Worm (Caenorhabditis elegans) whole organism, mixed stage, embryonic: ENCODE data around the gene T25F10.4.

ENCODE experiments used
- M03D4.4 ChIP-seq: sonication (generic microtip); optimal IDR thresholded peaks from 2 replicates; lab custom pipeline; 2017; ENCODE audit warnings: mild to moderate bottlenecking, missing genetic modification characterization, missing compliant biosample characterization
- bed-3 ChIP-seq: fragments of 200-800 bp; sonication (Bioruptor generic); optimal IDR thresholded peaks from 3 replicates; lab custom pipeline; 2018; ENCODE audit warnings: mild to moderate bottlenecking, missing genetic modification characterization, moderate library complexity, missing compliant biosample characterization
- blmp-1 ChIP-seq: fragments of 150-350 bp; optimal IDR thresholded peaks from 2 replicates; lab custom pipeline; 2014; ENCODE audit warnings: missing biosample characterization, missing genetic modification characterization
- ceh-39 ChIP-seq: fragments of 150-350 bp; optimal IDR thresholded peaks from 2 replicates; lab custom pipeline; 2014; ENCODE audit warnings: missing biosample characterization, missing genetic modification characterization
- ceh-43 ChIP-seq: fragments of 200-800 bp; sonication (Bioruptor generic); optimal IDR thresholded peaks from 2 replicates; lab custom pipeline; 2018; ENCODE audit warnings: mild to moderate bottlenecking, missing genetic modification characterization, moderate library complexity, missing compliant biosample characterization
- ceh-83 ChIP-seq: fragments of 200-800 bp; sonication (Bioruptor generic); optimal IDR thresholded peaks from 2 replicates; lab custom pipeline; 2018; ENCODE audit warnings: mild to moderate bottlenecking, missing genetic modification characterization, missing compliant biosample characterization
- ces-1 ChIP-seq: fragments of 150-350 bp; optimal IDR thresholded peaks from 2 replicates; lab custom pipeline; 2014; ENCODE audit warnings: missing biosample characterization, missing genetic modification reagents, missing genetic modification characterization
- cnd-1 ChIP-seq: fragments of 200-800 bp; sonication (Bioruptor generic); optimal IDR thresholded peaks from 2 replicates; lab custom pipeline; 2018; ENCODE audit warnings: mild to moderate bottlenecking, missing genetic modification characterization, missing compliant biosample characterization
- drap-1 ChIP-seq: fragments of 200-800 bp; sonication (Bioruptor generic); optimal IDR thresholded peaks from 3 replicates; lab custom pipeline; 2018; ENCODE audit warnings: mild to moderate bottlenecking, missing genetic modification characterization, missing compliant biosample characterization
- elt-1 ChIP-seq: sonication (generic microtip); optimal IDR thresholded peaks from 2 replicates; lab custom pipeline; 2017; ENCODE audit warnings: missing genetic modification characterization, mild to moderate bottlenecking, missing compliant biosample characterization, antibody characterized with exemption, moderate library complexity, borderline replicate concordance; ENCODE audit not compliant: insufficient read depth
- elt-3 ChIP-seq: fragments of 150-350 bp; optimal IDR thresholded peaks from 2 replicates; lab custom pipeline; 2014; ENCODE audit warnings: missing biosample characterization, missing genetic modification characterization
- ham-2 ChIP-seq: fragments of 200-800 bp; sonication (Bioruptor generic); optimal IDR thresholded peaks from 2 replicates; lab custom pipeline; 2018; ENCODE audit warnings: mild to moderate bottlenecking, missing genetic modification characterization, missing compliant biosample characterization
- hlh-1 ChIP-seq: fragments of 150-350 bp; optimal IDR thresholded peaks from 2 replicates; lab custom pipeline; 2014; ENCODE audit warnings: missing biosample characterization, missing genetic modification reagents, missing genetic modification characterization
- lin-13 ChIP-seq: fragments of 150-350 bp; optimal IDR thresholded peaks from 2 replicates; lab custom pipeline; 2014; ENCODE audit warnings: missing biosample characterization, missing genetic modification characterization
- lin-32 ChIP-seq: fragments of 200-800 bp; sonication (Bioruptor generic); optimal IDR thresholded peaks from 2 replicates; lab custom pipeline; 2018; ENCODE audit warnings: mild to moderate bottlenecking, missing genetic modification characterization, missing compliant biosample characterization
- lsy-2 ChIP-seq: fragments of 150-350 bp; optimal IDR thresholded peaks from 2 replicates; lab custom pipeline; 2014; ENCODE audit warnings: missing biosample characterization, missing genetic modification characterization
- mab-5 ChIP-seq: fragments of 150-350 bp; optimal IDR thresholded peaks from 2 replicates; lab custom pipeline; 2014; ENCODE audit warnings: missing biosample characterization, missing genetic modification characterization
- mls-2 ChIP-seq: sonication (generic microtip); optimal IDR thresholded peaks from 2 replicates; lab custom pipeline; 2016; ENCODE audit warnings: mild to moderate bottlenecking, missing genetic modification characterization, moderate library complexity, missing compliant biosample characterization
- nhr-12 ChIP-seq: fragments of 150-350 bp; optimal IDR thresholded peaks from 2 replicates; lab custom pipeline; 2014; ENCODE audit warnings: missing biosample characterization, missing genetic modification characterization
- nhr-2 ChIP-seq: fragments of 150-350 bp; optimal IDR thresholded peaks from 2 replicates; lab custom pipeline; 2014; ENCODE audit warnings: missing biosample characterization, missing genetic modification characterization
- nhr-237 ChIP-seq: fragments of 150-350 bp; optimal IDR thresholded peaks from 2 replicates; lab custom pipeline; 2014; ENCODE audit warnings: missing biosample characterization, missing genetic modification characterization
- nhr-28 ChIP-seq: fragments of 150-350 bp; optimal IDR thresholded peaks from 2 replicates; lab custom pipeline; 2014; ENCODE audit warnings: missing biosample characterization, missing genetic modification characterization
- nhr-76 ChIP-seq: sonication (generic microtip); optimal IDR thresholded peaks from 2 replicates; lab custom pipeline; 2017; ENCODE audit warnings: missing biosample characterization, missing genetic modification characterization
- pha-4 ChIP-seq: fragments of 150-350 bp; optimal IDR thresholded peaks from 2 replicates; lab custom pipeline; 2018; ENCODE audit warnings: missing biosample characterization, missing genetic modification reagents, missing genetic modification characterization
- sem-2 ChIP-seq: fragments of 200-800 bp; sonication (Bioruptor generic); optimal IDR thresholded peaks from 2 replicates; lab custom pipeline; 2018; ENCODE audit warnings: mild to moderate bottlenecking, missing genetic modification characterization, missing compliant biosample characterization
- snpc-4 ChIP-seq: fragments of 150-350 bp; optimal IDR thresholded peaks from 2 replicates; lab custom pipeline; 2014; ENCODE audit warnings: missing biosample characterization, missing genetic modification characterization
- sptf-1 ChIP-seq: sonication (generic microtip); optimal IDR thresholded peaks from 2 replicates; lab custom pipeline; 2017; ENCODE audit warnings: mild to moderate bottlenecking, missing genetic modification characterization, moderate library complexity, missing compliant biosample characterization
- tbx-8 ChIP-seq: fragments of 200-800 bp; sonication (Bioruptor generic); optimal IDR thresholded peaks from 2 replicates; lab custom pipeline; 2018; ENCODE audit warnings: mild to moderate bottlenecking, missing genetic modification characterization, moderate library complexity, missing compliant biosample characterization
- unc-120 ChIP-seq: sonication (generic microtip); optimal IDR thresholded peaks from 2 replicates; lab custom pipeline; 2017; ENCODE audit warnings: missing genetic modification characterization, missing compliant biosample characterization; ENCODE audit not compliant: poor library complexity, severe bottlenecking
- unc-39 ChIP-seq: fragments of 150-350 bp; optimal IDR thresholded peaks from 2 replicates; lab custom pipeline; 2014; ENCODE audit warnings: missing biosample characterization, missing genetic modification characterization
- unc-62 ChIP-seq: fragments of 150-350 bp; optimal IDR thresholded peaks from 2 replicates; lab custom pipeline; 2014; ENCODE audit warnings: missing biosample characterization, missing genetic modification reagents, missing genetic modification characterization
- ztf-11 ChIP-seq: fragments of 150-350 bp; optimal IDR thresholded peaks from 2 replicates; lab custom pipeline; 2014; ENCODE audit warnings: missing biosample characterization, missing genetic modification characterization

The T25F10.4 gene

DNA sequence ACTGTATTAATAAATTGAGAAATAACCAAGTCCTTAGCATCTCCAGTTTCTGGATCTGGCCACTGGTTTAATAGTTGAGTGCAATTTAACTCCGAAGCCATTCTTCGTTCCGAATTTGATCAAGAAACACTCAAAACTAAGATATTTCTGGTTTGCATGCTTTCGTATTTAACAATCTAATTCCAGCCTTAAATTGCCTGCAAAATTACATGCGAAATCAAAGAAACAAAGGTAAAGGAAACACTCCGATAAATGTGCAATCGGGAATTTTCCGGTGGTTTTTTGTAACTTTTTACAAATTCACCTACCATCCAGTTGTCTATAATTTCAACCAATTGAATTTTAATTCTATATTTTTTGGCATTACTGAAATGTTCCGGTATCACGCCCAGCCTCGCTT lies 39.6 kb upstream of the T25F10.4 start, which contains the start of gene dmsr-10:
dmsr-10 (minus strand) TSS at position 101 of the 400 bp plus-strand sequence.
- TF ChIP-seq sem-2 (GFP tag; lab: Kevin White, UChicago) (no peak), ceh-43 (GFP tag; lab: Kevin White, UChicago) (no peak), pha-4 (tag; lab: Kevin White, UChicago) (no peak), blmp-1 (tag; lab: Kevin White, UChicago) (no peak), bed-3 (GFP tag; lab: Kevin White, UChicago) (no peak), M03D4.4 (tag; lab: Kevin White, UChicago) (no peak), ceh-39 (tag; lab: Kevin White, UChicago) (no peak), lsy-2 (tag; lab: Kevin White, UChicago) (no peak), snpc-4 (no peak), mab-5 (tag; lab: Kevin White, UChicago) (no peak), sptf-1 (tag; lab: Kevin White, UChicago) (no peak), lin-13 (tag; lab: Kevin White, UChicago) (no peak), ztf-11 (tag; lab: Kevin White, UChicago) (no peak), ham-2 (GFP tag; lab: Kevin White, UChicago) (no peak), nhr-28 (tag; lab: Kevin White, UChicago) (no peak), drap-1 (no peak), mls-2 (no peak)

- no peak for TF ChIP-seq mab-5 (tag; lab: Kevin White, UChicago)
- TF ChIP-seq unc-62 (GFP tag; lab: Kevin White, UChicago) = no peak
- TF ChIP-seq nhr-76 (tag; lab: Kevin White, UChicago) = no peak
- no peak for TF ChIP-seq ceh-43 (GFP tag; lab: Kevin White, UChicago)
- no peak for TF ChIP-seq tbx-8
- no peak for TF ChIP-seq sem-2 (GFP tag; lab: Kevin White, UChicago)
- no peak for TF ChIP-seq nhr-12 (tag; lab: Kevin White, UChicago)
- TF ChIP-seq blmp-1 (tag; lab: Kevin White, UChicago) = no peak
- TF ChIP-seq lin-32 = no peak
- TF ChIP-seq lin-13 (tag; lab: Kevin White, UChicago) = no peak
- no peak for TF ChIP-seq ham-2 (GFP tag; lab: Kevin White, UChicago)
- TF ChIP-seq hlh-1 = no peak
- TF ChIP-seq elt-1 = no peak
- no peak for TF ChIP-seq mls-2
- TF ChIP-seq unc-39 (tag; lab: Kevin White, UChicago) = no peak
- no peak for TF ChIP-seq M03D4.4 (tag; lab: Kevin White, UChicago)
Measured at ce11 chrV:6799564-6799963, 37.3 kb upstream of the T25F10.4 start, which contains the start of gene dmsr-9. TSS of gene dmsr-9 (minus strand) at chrV:6799664.

DNA sequence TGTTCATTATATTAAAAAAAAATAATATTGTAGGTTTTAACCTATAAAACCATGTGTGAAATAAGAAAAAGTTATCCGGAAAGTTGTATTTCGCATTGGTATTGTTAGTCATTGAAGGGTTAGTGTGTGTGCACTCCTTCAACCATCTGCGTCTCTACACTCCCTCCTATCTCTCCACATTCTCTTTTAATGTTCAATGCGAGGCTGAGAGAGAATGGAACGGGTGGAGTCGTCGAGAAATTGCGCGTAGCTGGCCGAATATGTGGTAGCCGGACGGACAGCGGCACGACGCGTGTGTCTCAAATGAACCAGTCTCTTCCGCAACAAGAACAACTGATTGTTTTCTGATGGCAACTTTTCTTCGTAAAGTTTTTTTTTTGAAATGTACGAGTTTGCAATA lies 34.6 kb upstream of the T25F10.4 start:
- TF ChIP-seq ham-2 (GFP tag; lab: Kevin White, UChicago) (peak; percentile 46), unc-120 (tag; lab: Kevin White, UChicago) (peak; percentile 79), drap-1 (no peak), hlh-1 (peak; percentile 58), ces-1 (peak; percentile 29), mls-2 (peak; percentile 33)
- TF ChIP-seq, all 35 proteins: peak for 5

- TF ChIP-seq ceh-43 (GFP tag; lab: Kevin White, UChicago) = no peak
- TF ChIP-seq sem-2 (GFP tag; lab: Kevin White, UChicago) = no peak
- no peak for TF ChIP-seq ceh-39 (tag; lab: Kevin White, UChicago)
- no peak for TF ChIP-seq nhr-28 (tag; lab: Kevin White, UChicago)
- no peak for TF ChIP-seq lin-32
- TF ChIP-seq drap-1 = no peak
- TF ChIP-seq sptf-1 (tag; lab: Kevin White, UChicago) = no peak
- TF ChIP-seq unc-120 (tag; lab: Kevin White, UChicago) = no peak
- no peak for TF ChIP-seq bed-3 (GFP tag; lab: Kevin White, UChicago)
- no peak for TF ChIP-seq ztf-11 (tag; lab: Kevin White, UChicago)
- TF ChIP-seq cnd-1 (tag; lab: Kevin White, UChicago) = no peak
- no peak for TF ChIP-seq tbx-8
- no peak for TF ChIP-seq snpc-4
Measured at ce11 chrV:6796264-6796663, 34.0 kb upstream of the T25F10.4 start.

DNA sequence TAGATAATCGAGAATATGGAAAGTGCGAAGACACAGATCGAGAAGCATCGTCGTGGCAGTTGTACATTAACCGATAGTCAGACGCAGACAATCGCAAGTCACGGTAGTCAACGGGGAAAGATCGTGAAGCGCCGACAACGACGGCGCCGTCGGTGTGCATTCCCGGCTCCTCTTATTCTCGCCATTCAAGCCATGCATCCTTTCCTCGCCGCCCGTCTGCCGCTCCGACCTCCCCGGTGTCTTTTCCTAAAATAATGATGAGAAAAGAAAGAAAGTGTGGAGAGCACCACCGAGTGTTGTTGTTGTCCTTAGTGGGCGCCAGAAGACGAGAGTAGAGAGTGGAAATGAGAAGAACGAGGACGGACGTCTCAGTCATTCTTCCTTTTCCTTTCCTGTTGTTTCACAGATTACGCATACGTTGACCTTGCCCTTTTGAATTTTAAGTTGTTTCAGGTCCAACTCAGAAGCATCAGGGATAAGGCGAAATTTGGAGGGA lies 31.5 kb upstream of the T25F10.4 start, which contains the start of gene ZC404.1:
ZC404.1 (plus strand) TSS at position 446 of the 496 bp plus-strand sequence.
- TF ChIP-seq ceh-39 (tag; lab: Kevin White, UChicago) (no peak), mab-5 (tag; lab: Kevin White, UChicago) (no peak), unc-120 (tag; lab: Kevin White, UChicago) (no peak), drap-1 (no peak), tbx-8 (no peak), elt-3 (tag; lab: Kevin White, UChicago) (no peak), ceh-83 (GFP tag; lab: Kevin White, UChicago) (no peak), cnd-1 (tag; lab: Kevin White, UChicago) (no peak), bed-3 (GFP tag; lab: Kevin White, UChicago) (no peak), pha-4 (tag; lab: Kevin White, UChicago) (no peak), nhr-2 (no peak), lin-13 (tag; lab: Kevin White, UChicago) (no peak), nhr-28 (tag; lab: Kevin White, UChicago) (no peak), ceh-43 (GFP tag; lab: Kevin White, UChicago) (no peak), M03D4.4 (tag; lab: Kevin White, UChicago) (no peak), nhr-76 (tag; lab: Kevin White, UChicago) (no peak), nhr-237 (tag; lab: Kevin White, UChicago) (no peak), sem-2 (GFP tag; lab: Kevin White, UChicago) (no peak), ztf-11 (tag; lab: Kevin White, UChicago) (no peak), lin-32 (no peak)
